Fruit fly (Drosophila melanogaster) whole organism, adult: ENCODE data around the gene Sytbeta.
A peak's percentile ranks its signal among the peaks of the same experiment; 100 is the strongest.

Experiments
- CG11617 ChIP-seq: fragments of 200-800 bp; sonication (Bioruptor generic); optimal IDR thresholded peaks from 2 replicates; lab custom pipeline; 2017; ENCODE audit warnings: mild to moderate bottlenecking, missing biosample characterization, missing genetic modification reagents, missing genetic modification characterization
- CG12768 ChIP-seq: fragments of 200-800 bp; sonication (Bioruptor generic); optimal IDR thresholded peaks from 2 replicates; lab custom pipeline; 2017; ENCODE audit warnings: missing biosample characterization, missing genetic modification characterization, mild to moderate bottlenecking, moderate library complexity, missing genetic modification reagents
- CG14711 ChIP-seq: fragments of 200-800 bp; sonication (Bioruptor generic); optimal IDR thresholded peaks from 2 replicates; lab custom pipeline; 2018; ENCODE audit warnings: missing biosample characterization, mild to moderate bottlenecking, missing genetic modification characterization, moderate library complexity
- CG1620 ChIP-seq: fragments of 200-800 bp; sonication (Bioruptor generic); optimal IDR thresholded peaks from 2 replicates; lab custom pipeline; 2016; ENCODE audit warnings: missing biosample characterization, missing genetic modification characterization
- CG33017 ChIP-seq: fragments of 200-800 bp; sonication (Bioruptor generic); optimal IDR thresholded peaks from 2 replicates; lab custom pipeline; 2018; ENCODE audit warnings: missing biosample characterization, mild to moderate bottlenecking, missing genetic modification characterization, moderate library complexity
- CG5204 ChIP-seq: fragments of 200-800 bp; sonication (Bioruptor generic); optimal IDR thresholded peaks from 2 replicates; lab custom pipeline; 2016; ENCODE audit warnings: missing biosample characterization, missing genetic modification characterization
- CG7045 ChIP-seq: fragments of 200-800 bp; sonication (Bioruptor generic); optimal IDR thresholded peaks from 2 replicates; lab custom pipeline; 2017; ENCODE audit warnings: missing biosample characterization, mild to moderate bottlenecking, missing genetic modification characterization
- CG7101 ChIP-seq: fragments of 200-800 bp; sonication (Bioruptor generic); optimal IDR thresholded peaks from 2 replicates; lab custom pipeline; 2018; ENCODE audit warnings: missing biosample characterization, mild to moderate bottlenecking, missing genetic modification characterization, moderate library complexity
- Clk ChIP-seq: fragments of 200-800 bp; sonication (Bioruptor generic); optimal IDR thresholded peaks from 2 replicates; lab custom pipeline; 2017; ENCODE audit warnings: missing biosample characterization, missing genetic modification characterization
- Crg-1 ChIP-seq: fragments of 200-800 bp; sonication (Bioruptor generic); optimal IDR thresholded peaks from 2 replicates; lab custom pipeline; 2016; ENCODE audit warnings: missing biosample characterization, missing genetic modification characterization
- Hr96 ChIP-seq: fragments of 200-800 bp; sonication (Bioruptor generic); optimal IDR thresholded peaks from 2 replicates; lab custom pipeline; 2016; ENCODE audit warnings: missing biosample characterization, missing genetic modification characterization
- Mnt ChIP-seq: fragments of 200-800 bp; sonication (Bioruptor generic); optimal IDR thresholded peaks from 2 replicates; lab custom pipeline; 2016; ENCODE audit warnings: missing biosample characterization, mild to moderate bottlenecking, missing genetic modification characterization
- bab1 ChIP-seq: fragments of 200-800 bp; sonication (Bioruptor generic); optimal IDR thresholded peaks from 3 replicates; lab custom pipeline; 2019; ENCODE audit warnings: missing biosample characterization, mild to moderate bottlenecking, missing genetic modification characterization, moderate library complexity
- cic ChIP-seq: fragments of 200-800 bp; sonication (Bioruptor generic); optimal IDR thresholded peaks from 2 replicates; lab custom pipeline; 2017; ENCODE audit warnings: missing biosample characterization, mild to moderate bottlenecking, missing genetic modification characterization, moderate library complexity
- cnc ChIP-seq, 2 experiments: fragments of >200 bp; optimal IDR thresholded peaks; 2 replicates each; lab custom pipeline; 2017
- kay ChIP-seq: fragments of 200-800 bp; sonication (Bioruptor generic); peaks from one replicate; lab custom pipeline; 2016; ENCODE audit warnings: missing biosample characterization, missing genetic modification characterization, borderline replicate concordance
- ovo ChIP-seq: fragments of 200-800 bp; sonication (Bioruptor generic); optimal IDR thresholded peaks from 2 replicates; lab custom pipeline; 2016; ENCODE audit warnings: missing biosample characterization, missing genetic modification characterization
- pad ChIP-seq: fragments of 200-800 bp; sonication (Bioruptor generic); optimal IDR thresholded peaks from 3 replicates; lab custom pipeline; 2017; ENCODE audit warnings: missing biosample characterization, missing genetic modification characterization, mild to moderate bottlenecking, moderate library complexity, missing genetic modification reagents
- tj ChIP-seq: fragments of 200-800 bp; sonication (Bioruptor generic); optimal IDR thresholded peaks from 3 replicates; lab custom pipeline; 2017; ENCODE audit warnings: missing biosample characterization, mild to moderate bottlenecking, missing genetic modification characterization, moderate library complexity
- toe ChIP-seq: fragments of 200-800 bp; sonication (Bioruptor generic); optimal IDR thresholded peaks from 2 replicates; lab custom pipeline; 2016; ENCODE audit warnings: missing biosample characterization, missing genetic modification characterization

Gene Sytbeta

dm6 chr3L:14992807-14993206 is 72.0 kb downstream of the Sytbeta start:
- no peak for TF ChIP-seq Hr96 (GFP tag; lab: Kevin White, UChicago)
- TF ChIP-seq CG7045 (GFP tag; lab: Kevin White, UChicago): peak; percentile 37
- peak; percentile 15 for TF ChIP-seq tj
- no peak for TF ChIP-seq CG1620 (GFP tag; lab: Kevin White, UChicago)
- no peak for TF ChIP-seq CG5204
- no peak for TF ChIP-seq pad
- peak; percentile 71 for TF ChIP-seq cic (GFP tag; lab: Kevin White, UChicago)
- TF ChIP-seq toe (GFP tag; lab: Kevin White, UChicago): peak; percentile 6
- no peak for TF ChIP-seq cnc (optimal IDR thresholded peaks at IDR 0.05; lab: Kevin White, UChicago)
- peak; percentile 7 for TF ChIP-seq CG11617 (GFP tag; lab: Kevin White, UChicago)
- TF ChIP-seq kay: peak; percentile 11
- TF ChIP-seq CG12768: peak; percentile 53
- no peak for TF ChIP-seq bab1
- TF ChIP-seq CG33017 (tag; lab: Kevin White, UChicago): peak; percentile 27
- no peak for TF ChIP-seq Mnt (GFP tag; lab: Kevin White, UChicago)

dm6 chr3L:14992025-14992424 is 72.8 kb downstream of the Sytbeta start, which contains the start of gene Zip71B:
Zip71B (plus strand) TSS chr3L:14992289.
- peak; percentile 23 for TF ChIP-seq Mnt (GFP tag; lab: Kevin White, UChicago)
- TF ChIP-seq Crg-1 (GFP tag; lab: Kevin White, UChicago): no peak
- TF ChIP-seq kay: peak; percentile 76

dm6 chr3L:14989879-14990278 is 74.9 kb downstream of the Sytbeta start:
- TF ChIP-seq pad: no peak
- no peak for TF ChIP-seq CG12768

dm6 chr3L:14988231-14988630 is 76.5 kb downstream of the Sytbeta start:
- TF ChIP-seq Mnt (GFP tag; lab: Kevin White, UChicago) (no peak), tj (peak; percentile 64)

- TF ChIP-seq cic (GFP tag; lab: Kevin White, UChicago) (peak; percentile 12), CG12768 (peak; percentile 23), kay (no peak), CG7045 (GFP tag; lab: Kevin White, UChicago) (no peak), Mnt (GFP tag; lab: Kevin White, UChicago) (peak; percentile 58), Clk (GFP tag; lab: Kevin White, UChicago) (no peak)
Observed at dm6 chr3L:14986984-14987896, 77.5 kb downstream of the Sytbeta start.

- TF ChIP-seq Crg-1 (GFP tag; lab: Kevin White, UChicago) (no peak), kay (peak; percentile 37), pad (no peak)
Observed at dm6 chr3L:14986340-14986916, 78.3 kb downstream of the Sytbeta start.

dm6 chr3L:14984521-14985150 is 80.1 kb downstream of the Sytbeta start, which contains the start of gene mnd:
mnd (plus strand) TSS chr3L:14985100.
- TF ChIP-seq CG5204: no peak
- no peak for TF ChIP-seq ovo
- TF ChIP-seq CG7045 (GFP tag; lab: Kevin White, UChicago): no peak
- TF ChIP-seq CG14711: peak; percentile 31
- no peak for TF ChIP-seq tj
- TF ChIP-seq Hr96 (GFP tag; lab: Kevin White, UChicago): no peak
- no peak for TF ChIP-seq Clk (GFP tag; lab: Kevin White, UChicago)

dm6 chr3L:14982675-14983084 is 82.1 kb downstream of the Sytbeta start, which contains the start of gene CG5114:
CG5114 (plus strand) TSS chr3L:14982835.
- TF ChIP-seq Crg-1 (GFP tag; lab: Kevin White, UChicago) (peak; percentile 44), kay (no peak), CG33017 (tag; lab: Kevin White, UChicago) (peak; percentile 23), CG1620 (GFP tag; lab: Kevin White, UChicago) (peak; percentile 46), bab1 (peak; percentile 70), CG7101 (tag; lab: Kevin White, UChicago) (peak; percentile 36), tj (no peak), pad (peak; percentile 50), Mnt (GFP tag; lab: Kevin White, UChicago) (peak; percentile 98), CG5204 (no peak), CG11617 (GFP tag; lab: Kevin White, UChicago) (no peak), Hr96 (GFP tag; lab: Kevin White, UChicago) (no peak), cic (GFP tag; lab: Kevin White, UChicago) (peak; percentile 36), CG7045 (GFP tag; lab: Kevin White, UChicago) (peak; percentile 11), Clk (GFP tag; lab: Kevin White, UChicago) (no peak), toe (GFP tag; lab: Kevin White, UChicago) (no peak), ovo (no peak), cnc (optimal IDR thresholded peaks at IDR 0.05; lab: Kevin White, UChicago) (no peak), CG14711 (peak; percentile 42), CG12768 (peak; percentile 58)
